Fruit fly (Drosophila melanogaster) Kc167 (cell line): ENCODE results near the gene Bcs1.

Experiments used
- Myc ChIP-seq: fragments of >200 bp; optimal IDR thresholded peaks from 2 replicates; lab custom pipeline; 2017; ENCODE audit warnings: missing external identifiers
- Sin3A ChIP-seq: fragments of >200 bp; optimal IDR thresholded peaks from 2 replicates; lab custom pipeline; 2018; ENCODE audit warnings: missing external identifiers
- h ChIP-seq: fragments of >200 bp; optimal IDR thresholded peaks from 3 replicates; lab custom pipeline; 2018; ENCODE audit warnings: missing external identifiers
- insv ChIP-seq: fragments of >200 bp; optimal IDR thresholded peaks from 3 replicates; lab custom pipeline; 2018; ENCODE audit warnings: missing external identifiers
- psq ChIP-seq: fragments of >200 bp; optimal IDR thresholded peaks from 2 replicates; lab custom pipeline; 2017; ENCODE audit warnings: missing external identifiers
- ttk ChIP-seq: sonication (Bioruptor generic); optimal IDR thresholded peaks from 2 replicates; lab custom pipeline; 2017; ENCODE audit warnings: missing external identifiers

DNA sequence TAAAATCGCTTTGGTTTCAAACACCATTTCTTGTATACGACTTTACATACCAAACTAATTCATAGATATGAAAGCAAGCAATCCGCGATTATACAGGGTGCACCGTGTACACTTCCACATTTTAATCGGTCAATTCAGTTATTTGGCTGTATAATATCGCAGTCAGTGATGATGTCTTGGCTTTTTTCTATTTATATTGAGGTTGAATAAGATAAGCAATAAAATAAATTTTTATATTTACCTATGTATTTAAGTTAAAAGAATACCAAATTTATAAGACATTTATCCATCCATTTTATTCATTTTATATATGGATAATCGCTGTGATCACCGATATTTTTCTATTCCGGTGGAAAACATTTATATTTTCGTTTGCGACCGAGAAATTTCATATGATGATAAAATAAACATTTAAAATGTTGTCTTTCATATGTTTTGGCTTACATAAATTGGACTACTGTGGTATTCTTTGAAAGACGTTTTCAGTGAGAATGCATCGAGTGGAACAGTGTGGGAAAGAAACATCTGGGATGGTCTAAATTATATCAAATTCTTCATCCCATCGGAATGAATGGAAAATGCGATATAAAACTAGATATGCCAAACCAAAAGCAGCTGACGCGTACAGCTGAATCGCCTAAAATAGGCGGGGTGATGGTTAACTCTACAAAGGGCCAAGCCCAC is 4.4 kb downstream of the Bcs1 start, which contains the start of gene CG5708:
- no peak for TF ChIP-seq psq (lab: Kevin White, UChicago)
- TF ChIP-seq ttk, result no peak
- TF ChIP-seq h (lab: Kevin White, UChicago), result no peak
- no peak for TF ChIP-seq insv (lab: Kevin White, UChicago)
- no peak for TF ChIP-seq Myc
- no peak for TF ChIP-seq Sin3A (lab: Kevin White, UChicago)
